Worm (Caenorhabditis elegans): ENCODE data around the gene Y66D12A.13.

ce11 chrIII:11588911-11589310 lies 40.7 kb downstream of the Y66D12A.13 start, which contains the start of gene Y66D12A.3:
- TF ChIP-seq nhr-76 (tag; optimal IDR thresholded peaks at IDR 0.05) (no peak), mab-5 (tag; optimal IDR thresholded peaks at IDR 0.05) (no peak), snpc-4 (tag; optimal IDR thresholded peaks at IDR 0.05) (no peak), ceh-83 (GFP tag; optimal IDR thresholded peaks at IDR 0.05) (no peak), tbx-8 (GFP tag; optimal IDR thresholded peaks at IDR 0.05) (no peak), ztf-11 (tag; optimal IDR thresholded peaks at IDR 0.05) (no peak), unc-39 (tag; optimal IDR thresholded peaks at IDR 0.05) (no peak), nhr-28 (tag; optimal IDR thresholded peaks at IDR 0.05) (no peak), lsy-2 (tag; optimal IDR thresholded peaks at IDR 0.05) (no peak), lin-13 (tag; optimal IDR thresholded peaks at IDR 0.05) (no peak), pha-4 (tag; optimal IDR thresholded peaks at IDR 0.05) (no peak), mep-1 (tag; optimal IDR thresholded peaks at IDR 0.05) (no peak)

All from whole organism, mixed stage, embryonic.